Worm (Caenorhabditis elegans) whole organism, early embryonic: ENCODE data around the gene T20D3.6.

Experiments
- F13C5.2 ChIP-seq: sonication (generic microtip); optimal IDR thresholded peaks from 2 replicates; lab custom pipeline; 2017; ENCODE audit warnings: mild to moderate bottlenecking, missing genetic modification characterization, inconsistent platforms, missing compliant biosample characterization
- ama-1 ChIP-seq: fragments of 150-350 bp; optimal IDR thresholded peaks from 2 replicates; lab custom pipeline; 2014
- ets-7 ChIP-seq: sonication (generic microtip); optimal IDR thresholded peaks from 2 replicates; lab custom pipeline; 2016; ENCODE audit warnings: missing genotype, missing genetic modification characterization, missing compliant biosample characterization
- hmbx-1 ChIP-seq: sonication (generic microtip); optimal IDR thresholded peaks from 2 replicates; lab custom pipeline; 2016; ENCODE audit warnings: mild to moderate bottlenecking, missing genetic modification characterization, missing compliant biosample characterization
- hnd-1 ChIP-seq: sonication (generic microtip); optimal IDR thresholded peaks from 2 replicates; lab custom pipeline; 2016; ENCODE audit warnings: missing genetic modification characterization, missing compliant biosample characterization
- pes-1 ChIP-seq: fragments of 200-800 bp; sonication (Bioruptor generic); IDR thresholded peaks from 2 replicates; pipeline ENCODE4 v1.3.6; 2022; ENCODE audit warnings: missing genetic modification reagents, missing genetic modification characterization, missing compliant biosample characterization

- TF ChIP-seq hnd-1, result no peak
- TF ChIP-seq ets-7 (tag; lab: Kevin White, UChicago), result no peak
- no peak for TF ChIP-seq hmbx-1 (tag; lab: Kevin White, UChicago)
- TF ChIP-seq ama-1 (lab: Kevin White, UChicago), result no peak
- no peak for TF ChIP-seq pes-1 (GFP tag; lab: Robert Waterston, UW)
- TF ChIP-seq F13C5.2 (tag; lab: Kevin White, UChicago), result no peak
Observed at ce11 chrIV:9299145-9299544, 40.0 kb downstream of the T20D3.6 start, which contains the start of gene F49C12.2.
